Fruit fly (Drosophila melanogaster): Measurements from ENCODE around the gene NHP2.

NHP2 gene

dm6 chr3L:14784949-14785408 is 17.0 kb downstream of the NHP2 start (continued):
- peak; percentile 94 for TF ChIP-seq CG16863 (GFP tag; optimal IDR thresholded peaks at IDR 0.05)
- peak; percentile 92 for TF ChIP-seq CG30431 (GFP tag; optimal IDR thresholded peaks at IDR 0.05)
- peak; percentile 90 for TF ChIP-seq Antp (GFP tag; optimal IDR thresholded peaks at IDR 0.05)
- no peak for TF ChIP-seq CG7963 (GFP tag; IDR thresholded peaks at IDR 0.05; ENCODE audit: partially characterized antibody)
- peak; percentile 99 for TF ChIP-seq CG12659 (GFP tag; optimal IDR thresholded peaks at IDR 0.05)
- peak; percentile 89 for TF ChIP-seq CG13123 (GFP tag; optimal IDR thresholded peaks at IDR 0.05)
- peak; percentile 92 for TF ChIP-seq CG1792 (GFP tag; optimal IDR thresholded peaks at IDR 0.05)
- peak; percentile 87 for TF ChIP-seq sd (tag; optimal IDR thresholded peaks at IDR 0.05)
- TF ChIP-seq CG7357 (GFP tag; IDR thresholded peaks at IDR 0.05) = peak; percentile 84
- peak; percentile 95 for TF ChIP-seq CG32767 (GFP tag; IDR thresholded peaks at IDR 0.05)
- TF ChIP-seq gt (GFP tag; IDR thresholded peaks at IDR 0.05) = peak; percentile 80
- TF ChIP-seq sna (GFP tag; IDR thresholded peaks at IDR 0.05; ENCODE audit: partially characterized antibody) = no peak
- peak; percentile 98 for TF ChIP-seq CG12391 (tag; optimal IDR thresholded peaks at IDR 0.05)
- TF ChIP-seq CG2116 (GFP tag; optimal IDR thresholded peaks at IDR 0.05) = peak; percentile 80
- TF ChIP-seq CG6254 (GFP tag; optimal IDR thresholded peaks at IDR 0.05) = peak; percentile 96
- peak; percentile 81 for TF ChIP-seq CG43689 (GFP tag; IDR thresholded peaks at IDR 0.05)
- no peak for TF ChIP-seq inv (GFP tag; IDR thresholded peaks at IDR 0.05; ENCODE audit: partially characterized antibody)
- no peak for TF ChIP-seq Doc3 (GFP tag; IDR thresholded peaks at IDR 0.05; ENCODE audit: partially characterized antibody)
- peak; percentile 91 for TF ChIP-seq Dbx (GFP tag; IDR thresholded peaks at IDR 0.05)
- TF ChIP-seq fd64A (GFP tag; optimal IDR thresholded peaks at IDR 0.05) = peak; percentile 86
- TF ChIP-seq CG6689 (GFP tag; IDR thresholded peaks at IDR 0.05) = peak; percentile 96
- no peak for TF ChIP-seq br (optimal IDR thresholded peaks at IDR 0.05)
- TF ChIP-seq gcm (GFP tag; optimal IDR thresholded peaks at IDR 0.05) = peak; percentile 98
- TF ChIP-seq Bteb2 (GFP tag; optimal IDR thresholded peaks at IDR 0.05) = peak; percentile 94
- TF ChIP-seq CG5180 (GFP tag; optimal IDR thresholded peaks at IDR 0.05) = peak; percentile 92
- peak; percentile 39 for TF ChIP-seq MESR4 (GFP tag; optimal IDR thresholded peaks at IDR 0.05)
- peak; percentile 99 for TF ChIP-seq CG31441 (GFP tag; IDR thresholded peaks at IDR 0.05)
- peak; percentile 95 for TF ChIP-seq tin (GFP tag; optimal IDR thresholded peaks at IDR 0.05)
- peak; percentile 85 for TF ChIP-seq CG1603 (tag; optimal IDR thresholded peaks at IDR 0.05)
- TF ChIP-seq Ada2b (GFP tag; IDR thresholded peaks at IDR 0.05) = peak; percentile 86
- TF ChIP-seq D (optimal IDR thresholded peaks at IDR 0.05) = no peak
- TF ChIP-seq D (GFP tag; optimal IDR thresholded peaks at IDR 0.05) = peak; percentile 98
- peak; percentile 94 for TF ChIP-seq cato (GFP tag; optimal IDR thresholded peaks at IDR 0.05; ENCODE audit: borderline replicate concordance)
- TF ChIP-seq Gug (GFP tag; IDR thresholded peaks at IDR 0.05) = peak; percentile 75
- TF ChIP-seq vvl (GFP tag; IDR thresholded peaks at IDR 0.05) = no peak; the same call in none of the 2 replicates
- TF ChIP-seq CG1832 (GFP tag; optimal IDR thresholded peaks at IDR 0.05) = no peak
- peak; percentile 96 for TF ChIP-seq CG6813 (GFP tag; optimal IDR thresholded peaks at IDR 0.05)
- no peak for TF ChIP-seq Dref (GFP tag; IDR thresholded peaks at IDR 0.05)
- TF ChIP-seq unc-4 (GFP tag; IDR thresholded peaks at IDR 0.05; ENCODE audit: partially characterized antibody) = no peak
- TF ChIP-seq bcd (GFP tag; optimal IDR thresholded peaks at IDR 0.05) = peak; percentile 98
- TF ChIP-seq ranshi (GFP tag; IDR thresholded peaks at IDR 0.05) = peak; percentile 88
- TF ChIP-seq BtbVII (GFP tag; optimal IDR thresholded peaks at IDR 0.05) = peak; percentile 98
- TF ChIP-seq CG7786 (GFP tag; optimal IDR thresholded peaks at IDR 0.05) = peak; percentile 93
- peak; percentile 82 for TF ChIP-seq fu2 (GFP tag; optimal IDR thresholded peaks at IDR 0.05)
- TF ChIP-seq CG17359 (tag; optimal IDR thresholded peaks at IDR 0.05) = peak; percentile 96
- TF ChIP-seq Ets97D (GFP tag; optimal IDR thresholded peaks at IDR 0.05) = peak; percentile 75
- TF ChIP-seq Vsx1 (GFP tag; optimal IDR thresholded peaks at IDR 0.05) = peak; percentile 93
- TF ChIP-seq lbe (GFP tag; optimal IDR thresholded peaks at IDR 0.05) = peak; percentile 17
- peak; percentile 90 for TF ChIP-seq sob (GFP tag; IDR thresholded peaks at IDR 0.05)
- no peak for TF ChIP-seq nom (GFP tag; optimal IDR thresholded peaks at IDR 0.05)
- TF ChIP-seq Lpt (GFP tag; optimal IDR thresholded peaks at IDR 0.05) = no peak

All from whole organism, embryonic.